Fruit fly (Drosophila melanogaster): Measurements from ENCODE around the gene IntS10.

- TF ChIP-seq pan (optimal IDR thresholded peaks at IDR 0.05) (no peak), CG32264 (GFP tag; optimal IDR thresholded peaks at IDR 0.05) (no peak), Dif (GFP tag; optimal IDR thresholded peaks at IDR 0.05; ENCODE audit: partially characterized antibody) (no peak), Hr78 (GFP tag; optimal IDR thresholded peaks at IDR 0.05) (no peak), psq (GFP tag; optimal IDR thresholded peaks at IDR 0.05) (no peak), br (GFP tag; optimal IDR thresholded peaks at IDR 0.05) (no peak), h (GFP tag; optimal IDR thresholded peaks at IDR 0.05) (no peak), ey (GFP tag; optimal IDR thresholded peaks at IDR 0.05) (no peak), CG9705 (GFP tag; optimal IDR thresholded peaks at IDR 0.05) (no peak), Abd-B (GFP tag; optimal IDR thresholded peaks at IDR 0.05) (no peak), GATAd (GFP tag; optimal IDR thresholded peaks at IDR 0.05) (no peak), foxo (GFP tag; optimal IDR thresholded peaks at IDR 0.05) (no peak), Sp1 (GFP tag; optimal IDR thresholded peaks at IDR 0.05) (no peak), usp (GFP tag; optimal IDR thresholded peaks at IDR 0.05) (no peak)
These were observed 33.2 kb upstream of the IntS10 start for dm6 chr3L:3773317-3773716.

Data from whole organism, wandering third instar larva.